Worm (Caenorhabditis elegans) whole organism, L2 larva: ENCODE data around the gene srw-43.

ENCODE experiments used
- ceh-82 ChIP-seq: fragments of 150-350 bp; optimal IDR thresholded peaks from 2 replicates; lab custom pipeline; 2014; ENCODE audit warnings: missing biosample characterization, missing genetic modification characterization
- lin-13 ChIP-seq: fragments of 150-350 bp; optimal IDR thresholded peaks from 2 replicates; lab custom pipeline; 2014; ENCODE audit warnings: missing biosample characterization, missing genetic modification reagents, missing genetic modification characterization
- mab-5 ChIP-seq: fragments of 150-350 bp; optimal IDR thresholded peaks from 2 replicates; lab custom pipeline; 2014; ENCODE audit warnings: missing biosample characterization, missing genetic modification characterization
- mdl-1 ChIP-seq, 2 experiments: fragments of 150-350 bp in 1 of 2; sonication (generic microtip) in 1 of 2; optimal IDR thresholded peaks; 2 replicates each; lab custom pipeline; 2017; ENCODE audit warnings: missing biosample characterization in 2 of 2, missing genetic modification characterization in 2 of 2

ce11 chrV:16646372-16646771, 39.5 kb upstream of the srw-43 start, which contains the start of gene W06G6.9:
- no peak for TF ChIP-seq mab-5 (tag; lab: Kevin White, UChicago)
- TF ChIP-seq mdl-1 (tag; optimal IDR thresholded peaks at IDR 0.05; lab: Kevin White, UChicago): no peak
- no peak for TF ChIP-seq lin-13 (GFP tag; lab: Kevin White, UChicago)
- TF ChIP-seq ceh-82 (tag; lab: Kevin White, UChicago): no peak
